Fruit fly (Drosophila melanogaster) S2 (cell line): ENCODE data around the gene Sfp24Bd.

ENCODE experiments used
- CG8478 ChIP-seq: fragments of >200 bp; optimal IDR thresholded peaks from 2 replicates; lab custom pipeline; 2018
- CTCF ChIP-seq, 2 experiments: fragments of >200 bp; optimal IDR thresholded peaks; 2 replicates each; lab custom pipeline; 2018

- TF ChIP-seq CTCF (optimal IDR thresholded peaks at IDR 0.05; lab: Kevin White, UChicago) (no peak), CG8478 (lab: Kevin White, UChicago) (no peak)
Observed at dm6 chr2L:3656667-3657066, 12.3 kb downstream of the Sfp24Bd start, which contains the start of gene for.
